Worm (Caenorhabditis elegans): ENCODE measurements around the gene Y22D7AL.9.

ce11 chrIII:1591681-1592080, 22.2 kb downstream of the Y22D7AL.9 start:
- TF ChIP-seq ceh-44 (GFP tag; IDR thresholded peaks at IDR 0.05) (no peak), nhr-28 (tag; optimal IDR thresholded peaks at IDR 0.05) (no peak), snpc-4 (tag; optimal IDR thresholded peaks at IDR 0.05) (no peak), daf-12 (tag; optimal IDR thresholded peaks at IDR 0.05) (no peak), aly-2 (tag; optimal IDR thresholded peaks at IDR 0.05) (no peak), dve-1 (tag; optimal IDR thresholded peaks at IDR 0.05; ENCODE audit: insufficient read depth) (no peak)
